Worm (Caenorhabditis elegans): ENCODE results near the gene sre-50.

sre-50 gene

ce11 chrII:12284045-12284444 is 19.3 kb upstream of the sre-50 start (continued):
- TF ChIP-seq pha-4 (tag; optimal IDR thresholded peaks at IDR 0.05) (no peak), B0261.1 (tag; optimal IDR thresholded peaks at IDR 0.05) (no peak), F49E8.2 (tag; optimal IDR thresholded peaks at IDR 0.05; ENCODE audit: insufficient read depth) (peak; percentile 27), ztf-25 (GFP tag; IDR thresholded peaks at IDR 0.05) (no peak), lag-1 (GFP tag; IDR thresholded peaks at IDR 0.05) (no peak)

DNA sequence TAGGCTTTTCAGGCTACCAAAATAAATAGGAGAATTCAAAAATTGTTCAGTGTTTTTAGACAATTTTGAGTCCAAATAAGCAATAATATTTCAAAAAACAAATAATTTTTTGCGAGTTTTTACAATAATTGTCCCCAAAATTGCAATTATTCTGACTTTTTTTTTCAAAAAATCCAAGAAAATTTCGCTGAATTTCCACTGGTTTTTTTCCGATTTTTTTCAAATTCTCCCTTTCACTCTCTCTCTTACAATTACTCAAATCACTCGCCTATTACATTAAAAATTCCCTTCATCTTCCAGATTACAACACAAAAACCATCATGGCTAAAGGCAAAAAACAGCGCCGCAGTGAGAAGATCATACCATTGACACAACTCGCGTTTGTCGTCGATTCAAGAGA is 14.2 kb upstream of the sre-50 start, which contains the start of gene Y57A10A.31:
Y57A10A.31 (plus strand) TSS at position 301 of the 400 bp plus-strand sequence.
- TF ChIP-seq attf-6 (GFP tag; IDR thresholded peaks at IDR 0.05) (no peak), B0261.1 (tag; optimal IDR thresholded peaks at IDR 0.05) (no peak), F33H1.4 (GFP tag; IDR thresholded peaks at IDR 0.05) (no peak), pbrm-1 (GFP tag; IDR thresholded peaks at IDR 0.05) (no peak), aptf-3 (GFP tag; IDR thresholded peaks at IDR 0.05) (no peak), nhr-27 (tag; optimal IDR thresholded peaks at IDR 0.05) (no peak), T26A5.8 (tag; optimal IDR thresholded peaks at IDR 0.05) (no peak), ceh-58 (GFP tag; IDR thresholded peaks at IDR 0.05) (no peak), F23B12.7 (tag; optimal IDR thresholded peaks at IDR 0.05; ENCODE audit: insufficient read depth) (no peak), zim-3 (tag; optimal IDR thresholded peaks at IDR 0.05) (no peak), akir-1 (GFP tag; optimal IDR thresholded peaks at IDR 0.05) (no peak), egl-18 (GFP tag; IDR thresholded peaks at IDR 0.05) (no peak), ztf-26 (tag; optimal IDR thresholded peaks at IDR 0.05) (no peak), efl-1 (GFP tag; optimal IDR thresholded peaks at IDR 0.05) (no peak)

ce11 chrII:12296591-12296990 is 6.7 kb upstream of the sre-50 start:
- no peak for TF ChIP-seq F49E8.2 (tag; optimal IDR thresholded peaks at IDR 0.05; ENCODE audit: insufficient read depth)
- TF ChIP-seq ceh-40 (GFP tag; IDR thresholded peaks at IDR 0.05): no peak
- TF ChIP-seq nhr-90 (tag; optimal IDR thresholded peaks at IDR 0.05): no peak
- TF ChIP-seq xnd-1 (tag; optimal IDR thresholded peaks at IDR 0.05): no peak
- TF ChIP-seq nhr-27 (tag; optimal IDR thresholded peaks at IDR 0.05): no peak
- TF ChIP-seq aptf-3 (GFP tag; IDR thresholded peaks at IDR 0.05): no peak
- TF ChIP-seq K12H6.12 (tag; optimal IDR thresholded peaks at IDR 0.05): no peak
- TF ChIP-seq ztf-26 (tag; optimal IDR thresholded peaks at IDR 0.05): no peak
- TF ChIP-seq snpc-1.3 (tag; optimal IDR thresholded peaks at IDR 0.05; ENCODE audit: insufficient read depth): no peak
- no peak for TF ChIP-seq Y53G8AR.9 (GFP tag; conservative IDR thresholded peaks at IDR 0.05)
- TF ChIP-seq mel-28 (tag; optimal IDR thresholded peaks at IDR 0.05; ENCODE audit: borderline replicate concordance): no peak
- no peak for TF ChIP-seq sdz-38 (tag; optimal IDR thresholded peaks at IDR 0.05)
- TF ChIP-seq bed-2 (GFP tag; IDR thresholded peaks at IDR 0.05): no peak
- TF ChIP-seq ztf-18 (tag; optimal IDR thresholded peaks at IDR 0.05): no peak
- no peak for TF ChIP-seq atf-7 (tag; optimal IDR thresholded peaks at IDR 0.05)
- no peak for TF ChIP-seq madf-10 (tag; optimal IDR thresholded peaks at IDR 0.05)
- no peak for TF ChIP-seq lir-1 (GFP tag; conservative IDR thresholded peaks at IDR 0.05)

- TF ChIP-seq F49E8.2 (tag; optimal IDR thresholded peaks at IDR 0.05; ENCODE audit: insufficient read depth) (peak; percentile 41), attf-6 (GFP tag; IDR thresholded peaks at IDR 0.05) (0 out of 2 replicates have a peak, but pooled peaks have one; percentile 36), bed-2 (GFP tag; IDR thresholded peaks at IDR 0.05) (no peak), Y79H2A.3 (GFP tag; conservative IDR thresholded peaks at IDR 0.05) (no peak), snpc-1.3 (tag; optimal IDR thresholded peaks at IDR 0.05; ENCODE audit: insufficient read depth) (peak; percentile 25), pha-4 (tag; optimal IDR thresholded peaks at IDR 0.05) (no peak)
Observed at ce11 chrII:12300680-12301079, 2.6 kb upstream of the sre-50 start.

DNA sequence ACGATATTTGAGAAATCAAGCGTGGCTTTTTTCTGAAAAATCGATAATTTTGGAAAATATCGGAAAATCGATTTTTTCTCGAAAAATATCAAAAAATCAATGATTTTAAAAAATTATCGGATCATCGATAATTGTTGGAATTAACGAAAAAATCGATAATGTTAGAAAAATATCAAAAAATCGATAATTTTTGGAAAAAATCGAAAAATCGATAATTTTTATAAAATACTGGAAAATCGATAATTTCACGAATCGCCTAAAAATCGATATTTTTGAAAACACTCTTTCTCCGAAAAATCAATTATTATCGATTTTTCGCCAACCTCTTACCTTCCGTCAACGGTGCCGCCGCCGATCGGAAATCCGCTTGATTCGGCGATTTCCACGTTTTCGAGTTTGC is 2.1 kb upstream of the sre-50 start:
- TF ChIP-seq rec-8 (tag; optimal IDR thresholded peaks at IDR 0.05) (no peak), ztf-18 (tag; optimal IDR thresholded peaks at IDR 0.05) (no peak), xnd-1 (tag; optimal IDR thresholded peaks at IDR 0.05) (no peak), hmg-1.2 (GFP tag; IDR thresholded peaks at IDR 0.05) (no peak), let-526 (GFP tag; IDR thresholded peaks at IDR 0.05) (no peak), lin-35 (GFP tag; optimal IDR thresholded peaks at IDR 0.05) (no peak), ets-4 (GFP tag; optimal IDR thresholded peaks at IDR 0.05) (no peak)

Measured in whole organism, young adult.